Fruit fly (Drosophila melanogaster) whole organism, larva: ENCODE results near the gene ssp3.

ENCODE experiments used
- noc ChIP-seq: fragments of 200-800 bp; sonication (Bioruptor generic); optimal IDR thresholded peaks from 3 replicates; lab custom pipeline; 2019; ENCODE audit warnings: missing biosample characterization, mild to moderate bottlenecking, missing genetic modification characterization, moderate library complexity

Gene ssp3

dm6 chr2L:18976749-18977148 is 33.0 kb upstream of the ssp3 start:
- TF ChIP-seq noc (tag; lab: Kevin White, UChicago): no peak

dm6 chr2L:18974063-18974779 is 30.5 kb upstream of the ssp3 start, which contains the start of the genes L2HGDH and CG10431:
Gene L2HGDH, minus strand, starts transcription at chr2L:18974448.
Gene CG10431, plus strand, starts transcription at chr2L:18974710.
- TF ChIP-seq noc (tag; lab: Kevin White, UChicago): peak; percentile 78

dm6 chr2L:18968370-18969105 is 24.8 kb upstream of the ssp3 start, which contains the start of the genes Nak and Tango6:
Gene Nak, minus strand, starts transcription at chr2L:18968744.
Gene Tango6, plus strand, starts transcription at chr2L:18969028.
- no peak for TF ChIP-seq noc (tag; lab: Kevin White, UChicago)

dm6 chr2L:18967897-18968296 is 24.1 kb upstream of the ssp3 start:
- TF ChIP-seq noc (tag; lab: Kevin White, UChicago): no peak

dm6 chr2L:18966844-18967243 is 23.1 kb upstream of the ssp3 start:
- peak; percentile 60 for TF ChIP-seq noc (tag; lab: Kevin White, UChicago)

- TF ChIP-seq noc (tag; lab: Kevin White, UChicago): peak; percentile 69
Observed at dm6 chr2L:18966214-18966556, 22.4 kb upstream of the ssp3 start.

- TF ChIP-seq noc (tag; lab: Kevin White, UChicago): peak; percentile 77
Observed at dm6 chr2L:18965367-18966213, 21.8 kb upstream of the ssp3 start.

- TF ChIP-seq noc (tag; lab: Kevin White, UChicago): peak; percentile 90
Observed at dm6 chr2L:18957142-18957674, 13.4 kb upstream of the ssp3 start, which contains the start of gene Bhmt. Gene Bhmt, minus strand, starts transcription at chr2L:18957311.

dm6 chr2L:18955666-18956065 is 11.9 kb upstream of the ssp3 start:
- TF ChIP-seq noc (tag; lab: Kevin White, UChicago): peak; percentile 42

- peak; percentile 75 for TF ChIP-seq noc (tag; lab: Kevin White, UChicago)
Observed at dm6 chr2L:18954255-18954715, 10.5 kb upstream of the ssp3 start, which contains the start of gene CG10621. Gene CG10621, minus strand, starts transcription at chr2L:18954431.

dm6 chr2L:18953512-18954254 is 9.9 kb upstream of the ssp3 start:
- TF ChIP-seq noc (tag; lab: Kevin White, UChicago): no peak

dm6 chr2L:18951674-18952073 is 7.9 kb upstream of the ssp3 start, which contains the start of gene Nedd8:
Gene Nedd8, minus strand, starts transcription at chr2L:18951837.
- no peak for TF ChIP-seq noc (tag; lab: Kevin White, UChicago)

dm6 chr2L:18948724-18949108 is 5.0 kb upstream of the ssp3 start, which contains the start of gene CG10428:
Gene CG10428, plus strand, starts transcription at chr2L:18948884.
- TF ChIP-seq noc (tag; lab: Kevin White, UChicago): no peak

dm6 chr2L:18948065-18948723 is 4.4 kb upstream of the ssp3 start:
- TF ChIP-seq noc (tag; lab: Kevin White, UChicago): peak; percentile 8
